Worm (Caenorhabditis elegans): ENCODE results near the gene clec-38.

DNA sequence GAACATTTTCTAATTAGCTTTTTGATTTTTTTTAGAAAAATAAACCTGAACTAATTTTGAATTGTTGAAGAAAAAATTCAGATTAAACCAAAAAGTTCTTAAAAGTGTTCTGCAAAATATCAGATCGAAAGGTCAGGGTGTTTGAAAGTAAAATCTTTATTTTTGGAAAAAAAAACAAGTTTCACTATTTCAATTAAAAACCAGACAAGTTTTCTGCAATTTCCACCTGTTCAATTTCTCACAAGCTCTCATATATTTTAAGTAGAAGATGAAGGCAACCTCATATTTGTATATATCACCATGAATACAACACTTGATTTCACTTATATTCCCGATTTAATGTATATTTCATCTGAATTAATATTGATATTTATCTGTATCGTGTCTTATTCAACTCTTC, 48.2 kb downstream of the clec-38 start, which contains the start of gene srz-102:
- TF ChIP-seq tbx-11 (GFP tag; IDR thresholded peaks at IDR 0.05) (no peak), ama-1 (optimal IDR thresholded peaks at IDR 0.05) (no peak), ets-7 (tag; optimal IDR thresholded peaks at IDR 0.05) (no peak), flt-1 (GFP tag; IDR thresholded peaks at IDR 0.05) (no peak), F13C5.2 (tag; optimal IDR thresholded peaks at IDR 0.05) (no peak), tra-4 (tag; optimal IDR thresholded peaks at IDR 0.05) (no peak), sea-1 (GFP tag; conservative IDR thresholded peaks at IDR 0.05) (no peak), scrt-1 (GFP tag; IDR thresholded peaks at IDR 0.05) (no peak), ceh-36 (tag; optimal IDR thresholded peaks at IDR 0.05) (no peak), pes-1 (GFP tag; IDR thresholded peaks at IDR 0.05) (no peak)
